Worm (Caenorhabditis elegans) whole organism, midembryonic: Measurements from ENCODE around the gene C38C10.3.

Source experiments
- T22C8.4 ChIP-seq: fragments of 200-800 bp; sonication (Bioruptor generic); IDR thresholded peaks from 2 replicates; pipeline ENCODE4 v1.3.6; 2022; ENCODE audit warnings: missing genetic modification characterization, missing compliant biosample characterization
- cog-1 ChIP-seq: sonication (generic microtip); optimal IDR thresholded peaks from 2 replicates; lab custom pipeline; 2016; ENCODE audit warnings: missing genetic modification characterization, missing compliant biosample characterization
- flt-1 ChIP-seq: fragments of 200-800 bp; sonication (Bioruptor generic); IDR thresholded peaks from 2 replicates; pipeline ENCODE4 v1.3.6; 2022; ENCODE audit warnings: missing genetic modification characterization, missing compliant biosample characterization
- klf-2 ChIP-seq: fragments of 200-800 bp; sonication (Bioruptor generic); conservative IDR thresholded peaks from 2 replicates; pipeline ENCODE4 v1.3.6; 2022; ENCODE audit warnings: missing genetic modification reagents, missing genetic modification characterization, missing compliant biosample characterization
- med-1 ChIP-seq: sonication (generic microtip); optimal IDR thresholded peaks from 2 replicates; lab custom pipeline; 2017; ENCODE audit warnings: missing genetic modification characterization, mild to moderate bottlenecking, missing compliant biosample characterization, antibody characterized with exemption, missing genetic modification reagents; ENCODE audit not compliant: insufficient read depth
- ref-1 ChIP-seq: fragments of 200-800 bp; sonication (Bioruptor generic); conservative IDR thresholded peaks from 2 replicates; pipeline ENCODE4 v1.3.6; 2022; ENCODE audit warnings: missing genetic modification reagents, missing genetic modification characterization, missing compliant biosample characterization
- tab-1 ChIP-seq: fragments of 200-800 bp; sonication (Bioruptor generic); IDR thresholded peaks from 2 replicates; pipeline ENCODE4 v1.3.6; 2022; ENCODE audit warnings: missing genetic modification characterization, missing compliant biosample characterization
- ztf-23 ChIP-seq: fragments of 200-800 bp; sonication (Bioruptor generic); IDR thresholded peaks from 2 replicates; pipeline ENCODE4 v1.3.6; 2022; ENCODE audit warnings: missing genetic modification reagents, missing genetic modification characterization, missing compliant biosample characterization
- ztf-29 ChIP-seq: fragments of 200-800 bp; sonication (Bioruptor generic); IDR thresholded peaks from 2 replicates; pipeline ENCODE4 v1.3.6; 2022; ENCODE audit warnings: missing genetic modification reagents, missing genetic modification characterization, missing compliant biosample characterization

The C38C10.3 gene

ce11 chrIII:9346722-9347121, 38.7 kb downstream of the C38C10.3 start:
- TF ChIP-seq tab-1 (GFP tag; lab: Robert Waterston, UW) (no peak), T22C8.4 (GFP tag; lab: Robert Waterston, UW) (no peak), ztf-23 (GFP tag; lab: Robert Waterston, UW) (0 out of 2 replicates have a peak, but pooled peaks have one; percentile 14), ref-1 (GFP tag; lab: Robert Waterston, UW) (no peak)

ce11 chrIII:9346114-9346513, 39.3 kb downstream of the C38C10.3 start:
- no peak for TF ChIP-seq cog-1 (tag; lab: Kevin White, UChicago)
- no peak for TF ChIP-seq ref-1 (GFP tag; lab: Robert Waterston, UW)
- TF ChIP-seq med-1 (GFP tag; lab: Kevin White, UChicago) = no peak
- TF ChIP-seq flt-1 (GFP tag; lab: Robert Waterston, UW) = no peak
- no peak for TF ChIP-seq T22C8.4 (GFP tag; lab: Robert Waterston, UW)
- no peak for TF ChIP-seq klf-2 (GFP tag; lab: Robert Waterston, UW)
- no peak for TF ChIP-seq ztf-29 (GFP tag; lab: Robert Waterston, UW)
- TF ChIP-seq ztf-23 (GFP tag; lab: Robert Waterston, UW) = no peak
- no peak for TF ChIP-seq tab-1 (GFP tag; lab: Robert Waterston, UW)

ce11 chrIII:9344347-9344746, 41.1 kb downstream of the C38C10.3 start, which contains the start of gene emb-9:
Gene emb-9 (minus strand): TSS chrIII:9344447.
- no peak for TF ChIP-seq ref-1 (GFP tag; lab: Robert Waterston, UW)
- TF ChIP-seq ztf-29 (GFP tag; lab: Robert Waterston, UW) = no peak
- no peak for TF ChIP-seq med-1 (GFP tag; lab: Kevin White, UChicago)
- TF ChIP-seq cog-1 (tag; lab: Kevin White, UChicago) = no peak
- no peak for TF ChIP-seq ztf-23 (GFP tag; lab: Robert Waterston, UW)
- no peak for TF ChIP-seq T22C8.4 (GFP tag; lab: Robert Waterston, UW)
- no peak for TF ChIP-seq klf-2 (GFP tag; lab: Robert Waterston, UW)
- TF ChIP-seq flt-1 (GFP tag; lab: Robert Waterston, UW) = no peak

- no peak for TF ChIP-seq ztf-29 (GFP tag; lab: Robert Waterston, UW)
- TF ChIP-seq klf-2 (GFP tag; lab: Robert Waterston, UW) = no peak
- TF ChIP-seq ztf-23 (GFP tag; lab: Robert Waterston, UW) = no peak
These were observed 45.4 kb downstream of the C38C10.3 start for ce11 chrIII:9340025-9340424.

- no peak for TF ChIP-seq tab-1 (GFP tag; lab: Robert Waterston, UW)
- no peak for TF ChIP-seq ref-1 (GFP tag; lab: Robert Waterston, UW)
These were observed 47.5 kb downstream of the C38C10.3 start for ce11 chrIII:9337968-9338367.

- TF ChIP-seq flt-1 (GFP tag; lab: Robert Waterston, UW) (no peak), tab-1 (GFP tag; lab: Robert Waterston, UW) (no peak), T22C8.4 (GFP tag; lab: Robert Waterston, UW) (no peak), med-1 (GFP tag; lab: Kevin White, UChicago) (no peak), ztf-23 (GFP tag; lab: Robert Waterston, UW) (no peak), cog-1 (tag; lab: Kevin White, UChicago) (no peak), ztf-29 (GFP tag; lab: Robert Waterston, UW) (no peak), ref-1 (GFP tag; lab: Robert Waterston, UW) (no peak), klf-2 (GFP tag; lab: Robert Waterston, UW) (no peak)
These were observed 48.6 kb downstream of the C38C10.3 start for ce11 chrIII:9336807-9337206.

ce11 chrIII:9335076-9335475, 50.4 kb downstream of the C38C10.3 start:
- TF ChIP-seq tab-1 (GFP tag; lab: Robert Waterston, UW) (no peak), ztf-29 (GFP tag; lab: Robert Waterston, UW) (no peak), ztf-23 (GFP tag; lab: Robert Waterston, UW) (no peak)

- no peak for TF ChIP-seq cog-1 (tag; lab: Kevin White, UChicago)
- TF ChIP-seq tab-1 (GFP tag; lab: Robert Waterston, UW) = no peak
- no peak for TF ChIP-seq flt-1 (GFP tag; lab: Robert Waterston, UW)
- TF ChIP-seq T22C8.4 (GFP tag; lab: Robert Waterston, UW) = no peak
- TF ChIP-seq ztf-23 (GFP tag; lab: Robert Waterston, UW) = no peak
- no peak for TF ChIP-seq ref-1 (GFP tag; lab: Robert Waterston, UW)
- TF ChIP-seq ztf-29 (GFP tag; lab: Robert Waterston, UW) = no peak
- no peak for TF ChIP-seq med-1 (GFP tag; lab: Kevin White, UChicago)
These were observed 51.3 kb downstream of the C38C10.3 start, which contains the start of gene elo-4 for ce11 chrIII:9334174-9334573. Gene elo-4 (minus strand): TSS chrIII:9334274.
